Fruit fly (Drosophila melanogaster): Measurements from ENCODE around the gene CG8526.

DNA sequence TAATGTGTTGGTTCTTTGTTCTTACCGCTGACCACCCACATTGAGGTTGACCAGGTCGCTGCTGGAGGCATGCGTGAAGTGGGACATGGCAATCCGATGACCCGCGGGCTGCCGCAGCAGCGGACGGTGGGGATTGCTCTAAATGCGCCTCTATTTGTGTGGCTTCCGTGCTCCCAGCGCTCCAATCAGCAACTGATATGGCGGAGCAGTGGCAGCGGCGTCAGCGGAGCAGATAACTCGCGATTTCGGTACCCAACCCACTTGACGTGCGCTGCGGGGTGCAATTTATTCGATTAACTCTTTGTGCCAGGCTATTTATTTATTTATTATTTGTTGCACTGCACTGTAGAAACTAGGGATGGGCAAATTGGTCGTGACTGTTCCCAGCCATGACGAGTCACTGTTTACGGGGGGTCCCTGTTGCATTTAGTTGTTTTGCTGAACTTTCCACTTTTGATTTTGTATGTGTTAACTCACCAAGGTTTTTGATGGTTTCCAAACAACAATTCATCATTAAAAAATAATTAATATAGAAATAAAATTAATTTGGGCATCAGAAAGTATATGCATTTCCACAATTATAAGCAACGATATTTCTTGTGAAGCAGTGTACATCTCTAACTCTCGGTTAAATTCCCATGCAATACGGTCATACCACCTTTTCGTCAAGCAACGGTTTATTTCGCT, at the start of gene CG8526, which contains the start of gene CG9467:
- TF ChIP-seq pan (optimal IDR thresholded peaks at IDR 0.05) (no peak), psq (optimal IDR thresholded peaks at IDR 0.05) (no peak), EcR (GFP tag; optimal IDR thresholded peaks at IDR 0.05) (no peak), usp (GFP tag; optimal IDR thresholded peaks at IDR 0.05) (no peak)

Measured in whole organism.